Worm (Caenorhabditis elegans) whole organism, L4 larva: Measurements from ENCODE around the gene F54F2.9.

Experiments used
- D1046.2 ChIP-seq: fragments of 200-800 bp; sonication (Bioruptor generic); IDR thresholded peaks from 2 replicates; pipeline ENCODE4 v1.3.6; 2022; ENCODE audit warnings: missing genetic modification characterization, missing compliant biosample characterization
- F37D6.2 ChIP-seq: sonication (generic microtip); optimal IDR thresholded peaks from 2 replicates; lab custom pipeline; 2016; ENCODE audit warnings: mild to moderate bottlenecking, missing genetic modification characterization, missing compliant biosample characterization
- R02D3.7 ChIP-seq: fragments of 150-350 bp; sonication (generic microtip); optimal IDR thresholded peaks from 3 replicates; lab custom pipeline; 2014; ENCODE audit warnings: missing biosample characterization, missing genetic modification characterization
- T20F7.1 ChIP-seq: fragments of 200-800 bp; sonication (Bioruptor generic); optimal IDR thresholded peaks from 2 replicates; lab custom pipeline; 2018; ENCODE audit warnings: mild to moderate bottlenecking, missing genetic modification characterization, missing compliant biosample characterization
- T26A8.4 ChIP-seq: fragments of 200-800 bp; sonication (Bioruptor generic); IDR thresholded peaks from 2 replicates; pipeline ENCODE4 v1.3.6; 2022; ENCODE audit warnings: missing genetic modification characterization, missing compliant biosample characterization
- ZK337.2 ChIP-seq: fragments of 200-800 bp; sonication (Bioruptor generic); IDR thresholded peaks from 2 replicates; pipeline ENCODE4 v1.3.6; 2022; ENCODE audit warnings: missing genetic modification reagents, missing genetic modification characterization, missing compliant biosample characterization
- aha-1 ChIP-seq: fragments of 150-350 bp; peaks from one replicate; lab custom pipeline; 2014; ENCODE audit warnings: missing biosample characterization, missing genetic modification characterization
- aly-2 ChIP-seq: sonication (generic microtip); optimal IDR thresholded peaks from 2 replicates; lab custom pipeline; 2018; ENCODE audit warnings: missing biosample characterization, missing genetic modification characterization
- arid-1 ChIP-seq: fragments of 200-800 bp; sonication (Bioruptor generic); conservative IDR thresholded peaks from 2 replicates; pipeline ENCODE4 v1.3.6; 2022; ENCODE audit warnings: missing genetic modification reagents, missing genetic modification characterization, missing compliant biosample characterization
- attf-4 ChIP-seq: sonication (generic microtip); optimal IDR thresholded peaks from 3 replicates; lab custom pipeline; 2017; ENCODE audit warnings: missing biosample characterization, missing genetic modification characterization
- ceh-20 ChIP-seq: fragments of 200-800 bp; sonication (Bioruptor generic); IDR thresholded peaks from 2 replicates; pipeline ENCODE4 v1.3.6; 2022; ENCODE audit warnings: missing genetic modification reagents, missing genetic modification characterization, missing compliant biosample characterization
- ceh-62 ChIP-seq: sonication (generic microtip); optimal IDR thresholded peaks from 2 replicates; lab custom pipeline; 2017; ENCODE audit warnings: missing biosample characterization, missing genetic modification characterization
- daf-12 ChIP-seq: fragments of 150-350 bp; optimal IDR thresholded peaks from 2 replicates; lab custom pipeline; 2014; ENCODE audit warnings: missing biosample characterization, missing genetic modification reagents, missing genetic modification characterization
- daf-19 ChIP-seq: fragments of 200-800 bp; sonication (Bioruptor generic); conservative IDR thresholded peaks from 2 replicates; pipeline ENCODE4 v1.3.6; 2022; ENCODE audit warnings: missing genetic modification characterization, missing compliant biosample characterization
- daf-8 ChIP-seq: fragments of 200-800 bp; sonication (Bioruptor generic); IDR thresholded peaks from 2 replicates; pipeline ENCODE4 v1.3.6; 2022; ENCODE audit warnings: missing genetic modification characterization, missing compliant biosample characterization
- dmd-6 ChIP-seq: fragments of 200-800 bp; sonication (Bioruptor generic); IDR thresholded peaks from 2 replicates; pipeline ENCODE4 v1.3.6; 2022; ENCODE audit warnings: missing genetic modification reagents, missing genetic modification characterization, missing compliant biosample characterization
- dmd-8 ChIP-seq: fragments of 200-800 bp; sonication (Bioruptor generic); IDR thresholded peaks from 2 replicates; pipeline ENCODE4 v1.3.6; 2022; ENCODE audit warnings: missing genetic modification characterization, missing compliant biosample characterization
- duxl-1 ChIP-seq: sonication (generic microtip); optimal IDR thresholded peaks from 2 replicates; lab custom pipeline; 2016; ENCODE audit warnings: mild to moderate bottlenecking, missing genetic modification characterization, moderate library complexity, missing compliant biosample characterization; ENCODE audit not compliant: poor library complexity
- egl-43 ChIP-seq: fragments of 200-800 bp; sonication (Bioruptor generic); IDR thresholded peaks from 2 replicates; pipeline ENCODE4 v1.3.6; 2022; ENCODE audit warnings: missing genetic modification reagents, missing genetic modification characterization, missing compliant biosample characterization
- fkh-10 ChIP-seq: fragments of 150-350 bp; optimal IDR thresholded peaks from 2 replicates; lab custom pipeline; 2014; ENCODE audit warnings: missing biosample characterization, missing genetic modification reagents, missing genetic modification characterization
- fos-1 ChIP-seq: fragments of 150-350 bp; optimal IDR thresholded peaks from 2 replicates; lab custom pipeline; 2014; ENCODE audit warnings: missing biosample characterization, missing genetic modification characterization
- hlh-11 ChIP-seq: fragments of 200-800 bp; sonication (Bioruptor generic); optimal IDR thresholded peaks from 2 replicates; lab custom pipeline; 2018; ENCODE audit warnings: mild to moderate bottlenecking, missing genetic modification characterization, missing compliant biosample characterization
- hlh-30 ChIP-seq: sonication (generic microtip); optimal IDR thresholded peaks from 2 replicates; lab custom pipeline; 2017; ENCODE audit warnings: antibody characterized with exemption, mild to moderate bottlenecking, missing genetic modification characterization, missing compliant biosample characterization; ENCODE audit not compliant: insufficient read depth
- hmg-1.1 ChIP-seq: fragments of 200-800 bp; sonication (Bioruptor generic); IDR thresholded peaks from 2 replicates; pipeline ENCODE4 v1.3.6; 2022; ENCODE audit warnings: missing genetic modification reagents, missing genetic modification characterization, missing compliant biosample characterization
- jun-1 ChIP-seq: fragments of 150-350 bp; optimal IDR thresholded peaks from 2 replicates; lab custom pipeline; 2014; ENCODE audit warnings: missing biosample characterization, missing genetic modification reagents, missing genetic modification characterization
- lim-7 ChIP-seq: fragments of 200-800 bp; sonication (Bioruptor generic); IDR thresholded peaks from 2 replicates; pipeline ENCODE4 v1.3.6; 2022; ENCODE audit warnings: missing genetic modification characterization, missing compliant biosample characterization
- lin-13 ChIP-seq: fragments of 150-350 bp; optimal IDR thresholded peaks from 2 replicates; lab custom pipeline; 2014; ENCODE audit warnings: missing biosample characterization, missing genetic modification reagents, missing genetic modification characterization
- lin-29 ChIP-seq: fragments of 200-800 bp; sonication (Bioruptor generic); IDR thresholded peaks from 2 replicates; pipeline ENCODE4 v1.3.6; 2022; ENCODE audit warnings: missing genetic modification reagents, missing genetic modification characterization, missing compliant biosample characterization
- lin-38 ChIP-seq: fragments of 200-800 bp; sonication (Bioruptor generic); IDR thresholded peaks from 2 replicates; pipeline ENCODE4 v1.3.6; 2022; ENCODE audit warnings: missing genetic modification reagents, missing genetic modification characterization, missing compliant biosample characterization
- lin-39 ChIP-seq: fragments of 150-350 bp; optimal IDR thresholded peaks from 2 replicates; lab custom pipeline; 2014; ENCODE audit warnings: missing biosample characterization, missing genetic modification reagents, missing genetic modification characterization
- madf-9 ChIP-seq: fragments of 200-800 bp; sonication (Bioruptor generic); conservative IDR thresholded peaks from 2 replicates; pipeline ENCODE4 v1.3.6; 2022; ENCODE audit warnings: missing genetic modification reagents, missing genetic modification characterization, missing compliant biosample characterization
- mdl-1 ChIP-seq, 2 experiments: fragments of 150-350 bp in 1 of 2; sonication (generic microtip) in 1 of 2; optimal IDR thresholded peaks; 2 replicates each; lab custom pipeline; 2014 to 2017; ENCODE audit warnings: missing biosample characterization in 2 of 2, missing genetic modification characterization in 2 of 2
- mdt-29 ChIP-seq: fragments of 200-800 bp; sonication (Bioruptor generic); IDR thresholded peaks from 2 replicates; pipeline ENCODE4 v1.3.6; 2022; ENCODE audit warnings: missing genetic modification reagents, missing genetic modification characterization, missing compliant biosample characterization
- mxl-2 ChIP-seq: fragments of 200-800 bp; sonication (Bioruptor generic); conservative IDR thresholded peaks from 2 replicates; pipeline ENCODE4 v1.3.6; 2022; ENCODE audit warnings: missing genetic modification reagents, missing genetic modification characterization, missing compliant biosample characterization
- nhr-102 ChIP-seq: sonication (generic microtip); optimal IDR thresholded peaks from 2 replicates; lab custom pipeline; 2016; ENCODE audit warnings: mild to moderate bottlenecking, missing genetic modification characterization, moderate library complexity, missing compliant biosample characterization
- nhr-111 ChIP-seq: fragments of 200-800 bp; sonication (Bioruptor generic); optimal IDR thresholded peaks from 2 replicates; lab custom pipeline; 2018; ENCODE audit warnings: mild to moderate bottlenecking, missing genetic modification characterization, missing compliant biosample characterization
- nhr-25 ChIP-seq: sonication (generic microtip); optimal IDR thresholded peaks from 2 replicates; lab custom pipeline; 2017; ENCODE audit warnings: missing genetic modification characterization, mild to moderate bottlenecking, missing compliant biosample characterization, antibody characterized with exemption, moderate library complexity, borderline replicate concordance; ENCODE audit not compliant: insufficient read depth
- nhr-28 ChIP-seq: fragments of 150-350 bp; optimal IDR thresholded peaks from 2 replicates; lab custom pipeline; 2014; ENCODE audit warnings: missing biosample characterization, missing genetic modification characterization
- nhr-6 ChIP-seq: fragments of 150-350 bp; optimal IDR thresholded peaks from 2 replicates; lab custom pipeline; 2014; ENCODE audit warnings: missing biosample characterization, missing genetic modification characterization
- pqm-1 ChIP-seq: sonication (generic microtip); optimal IDR thresholded peaks from 2 replicates; lab custom pipeline; 2017; ENCODE audit warnings: missing biosample characterization, missing genetic modification characterization
- set-16 ChIP-seq: fragments of 200-800 bp; sonication (Bioruptor generic); IDR thresholded peaks from 2 replicates; pipeline ENCODE4 v1.3.6; 2022; ENCODE audit warnings: missing genetic modification reagents, missing genetic modification characterization, missing compliant biosample characterization
- snpc-1.2 ChIP-seq: fragments of 200-800 bp; sonication (Bioruptor generic); IDR thresholded peaks from 2 replicates; pipeline ENCODE4 v1.3.6; 2022; ENCODE audit warnings: missing genetic modification reagents, missing genetic modification characterization, missing compliant biosample characterization
- spr-1 ChIP-seq: sonication (generic microtip); optimal IDR thresholded peaks from 2 replicates; lab custom pipeline; 2016; ENCODE audit warnings: mild to moderate bottlenecking, missing genetic modification characterization, missing compliant biosample characterization
- spr-3 ChIP-seq: fragments of 200-800 bp; sonication (Bioruptor generic); optimal IDR thresholded peaks from 2 replicates; lab custom pipeline; 2018; ENCODE audit warnings: mild to moderate bottlenecking, missing genetic modification characterization, missing compliant biosample characterization
- tag-97 ChIP-seq: fragments of 200-800 bp; sonication (Bioruptor generic); IDR thresholded peaks from 2 replicates; pipeline ENCODE4 v1.3.6; 2022; ENCODE audit warnings: missing genetic modification characterization, missing compliant biosample characterization
- zip-11 ChIP-seq: fragments of 200-800 bp; sonication (Bioruptor generic); IDR thresholded peaks from 2 replicates; pipeline ENCODE4 v1.3.6; 2022; ENCODE audit warnings: missing genetic modification characterization, missing compliant biosample characterization
- zip-2 ChIP-seq: fragments of 150-350 bp; optimal IDR thresholded peaks from 2 replicates; lab custom pipeline; 2014; ENCODE audit warnings: missing biosample characterization, missing genetic modification characterization
- ztf-11 ChIP-seq: fragments of 150-350 bp; optimal IDR thresholded peaks from 2 replicates; lab custom pipeline; 2014; ENCODE audit warnings: missing biosample characterization, missing genetic modification characterization

The F54F2.9 gene

ce11 chrIII:8869663-8870062 is 42.6 kb upstream of the F54F2.9 start:
- TF ChIP-seq aha-1 (tag; lab: Kevin White, UChicago) (peak; percentile 94), zip-2 (tag; lab: Kevin White, UChicago) (no peak)

ce11 chrIII:8867922-8868655 is 41.1 kb upstream of the F54F2.9 start:
- TF ChIP-seq set-16 (GFP tag; lab: Robert Waterston, UW) = no peak
- peak; percentile 55 for TF ChIP-seq T20F7.1 (GFP tag; lab: Kevin White, UChicago)
- TF ChIP-seq nhr-28 (tag; lab: Kevin White, UChicago) = peak; percentile 95
- TF ChIP-seq jun-1 (tag; lab: Kevin White, UChicago) = no peak
- TF ChIP-seq lin-29 = no peak
- no peak for TF ChIP-seq daf-19 (GFP tag; lab: Robert Waterston, UW)
- TF ChIP-seq ceh-62 (tag; lab: Kevin White, UChicago) = no peak
- TF ChIP-seq lim-7 (GFP tag; lab: Robert Waterston, UW) = no peak
- TF ChIP-seq D1046.2 (GFP tag; lab: Robert Waterston, UW) = no peak
- no peak for TF ChIP-seq egl-43 (GFP tag; lab: Robert Waterston, UW)
- TF ChIP-seq dmd-6 = peak; percentile 91
- peak; percentile 33 for TF ChIP-seq lin-13
- no peak for TF ChIP-seq mxl-2
- no peak for TF ChIP-seq zip-11 (GFP tag; lab: Robert Waterston, UW)
- TF ChIP-seq tag-97 = no peak
- TF ChIP-seq nhr-102 (tag; lab: Kevin White, UChicago) = no peak
- peak; percentile 74 for TF ChIP-seq hlh-30 (tag; lab: Kevin White, UChicago)
- no peak for TF ChIP-seq nhr-111 (GFP tag; lab: Kevin White, UChicago)
- TF ChIP-seq nhr-6 (tag; lab: Kevin White, UChicago) = no peak
- TF ChIP-seq madf-9 (GFP tag; lab: Robert Waterston, UW) = no peak; the same call in 1 of the 2 replicates
- TF ChIP-seq arid-1 (GFP tag; lab: Robert Waterston, UW) = no peak
- no peak for TF ChIP-seq duxl-1 (tag; lab: Kevin White, UChicago)
- no peak for TF ChIP-seq snpc-1.2 (GFP tag; lab: Robert Waterston, UW)
- no peak for TF ChIP-seq hmg-1.1 (GFP tag; lab: Robert Waterston, UW)
- no peak for TF ChIP-seq F37D6.2 (tag; lab: Kevin White, UChicago)
- TF ChIP-seq spr-1 = no peak
- no peak for TF ChIP-seq spr-3
- no peak for TF ChIP-seq daf-8
- peak; percentile 8 for TF ChIP-seq aha-1 (tag; lab: Kevin White, UChicago)
- no peak for TF ChIP-seq lin-38
- no peak for TF ChIP-seq R02D3.7 (tag; lab: Kevin White, UChicago)
- no peak for TF ChIP-seq lin-39 (tag; lab: Kevin White, UChicago)
- TF ChIP-seq daf-12 (tag; lab: Kevin White, UChicago) = no peak
- TF ChIP-seq ZK337.2 = no peak
- peak; percentile 43 for TF ChIP-seq T26A8.4 (GFP tag; lab: Robert Waterston, UW)
- no peak for TF ChIP-seq ztf-11
- no peak for TF ChIP-seq aly-2 (tag; lab: Kevin White, UChicago)
- TF ChIP-seq dmd-8 (GFP tag; lab: Robert Waterston, UW) = 0 out of 2 replicates have a peak, but pooled peaks have one; percentile 54
- TF ChIP-seq pqm-1 (tag; lab: Kevin White, UChicago) = peak; percentile 89
- TF ChIP-seq mdl-1 (tag; optimal IDR thresholded peaks at IDR 0.05; lab: Kevin White, UChicago) = peak in 1 of 2 experiments; percentile 67
- TF ChIP-seq hlh-11 (tag; lab: Kevin White, UChicago) = peak; percentile 88
- no peak for TF ChIP-seq ceh-20 (GFP tag; lab: Robert Waterston, UW)
- TF ChIP-seq mdt-29 (GFP tag; lab: Robert Waterston, UW) = no peak
- TF ChIP-seq attf-4 (tag; lab: Kevin White, UChicago) = no peak
- TF ChIP-seq nhr-25 (tag; lab: Kevin White, UChicago) = no peak
- TF ChIP-seq fos-1 (tag; lab: Kevin White, UChicago) = no peak
- TF ChIP-seq fkh-10 (GFP tag; lab: Kevin White, UChicago) = no peak
